Fruit fly (Drosophila melanogaster) Kc167 (cell line): Measurements from ENCODE around the gene Gmppb.

Experiments used
- Myc ChIP-seq: fragments of >200 bp; optimal IDR thresholded peaks from 2 replicates; lab custom pipeline; 2017; ENCODE audit warnings: missing external identifiers
- Sin3A ChIP-seq: fragments of >200 bp; optimal IDR thresholded peaks from 2 replicates; lab custom pipeline; 2018; ENCODE audit warnings: missing external identifiers
- h ChIP-seq: fragments of >200 bp; optimal IDR thresholded peaks from 3 replicates; lab custom pipeline; 2018; ENCODE audit warnings: missing external identifiers
- insv ChIP-seq: fragments of >200 bp; optimal IDR thresholded peaks from 3 replicates; lab custom pipeline; 2018; ENCODE audit warnings: missing external identifiers
- psq ChIP-seq: fragments of >200 bp; optimal IDR thresholded peaks from 2 replicates; lab custom pipeline; 2017; ENCODE audit warnings: missing external identifiers
- ttk ChIP-seq: sonication (Bioruptor generic); optimal IDR thresholded peaks from 2 replicates; lab custom pipeline; 2017; ENCODE audit warnings: missing external identifiers

DNA sequence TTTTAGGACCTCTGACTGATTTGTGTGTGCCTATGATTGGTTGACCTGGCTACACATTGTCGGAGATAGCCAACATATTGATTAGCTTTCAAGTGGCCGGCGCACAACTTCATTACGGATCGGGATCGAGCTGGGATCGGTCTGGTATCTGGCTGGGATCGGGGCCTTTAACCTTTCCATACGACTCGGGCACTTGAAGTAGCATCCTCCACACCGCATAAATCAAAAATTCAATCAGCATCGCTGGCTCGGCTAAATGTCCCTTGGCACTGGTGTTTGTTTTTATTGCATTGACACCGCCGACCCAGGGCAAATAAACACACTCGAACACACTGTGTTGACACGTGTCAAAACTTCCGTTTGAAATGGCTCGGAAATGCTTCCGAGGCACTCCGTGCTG lies 44.5 kb downstream of the Gmppb start:
- TF ChIP-seq Sin3A (no peak), Myc (lab: Kevin White, UChicago) (no peak), insv (lab: Kevin White, UChicago) (no peak), ttk (lab: Kevin White, UChicago) (no peak), psq (lab: Kevin White, UChicago) (no peak), h (lab: Kevin White, UChicago) (no peak)
